Worm (Caenorhabditis elegans) whole organism, late embryonic: ENCODE results near the gene unc-1.

ENCODE experiments used
- C08G9.2 ChIP-seq: sonication (generic microtip); optimal IDR thresholded peaks from 2 replicates; lab custom pipeline; 2016; ENCODE audit warnings: mild to moderate bottlenecking, missing genetic modification characterization, moderate library complexity, missing compliant biosample characterization
- C38D4.7 ChIP-seq: fragments of 200-800 bp; sonication (Bioruptor generic); optimal IDR thresholded peaks from 2 replicates; lab custom pipeline; 2018; ENCODE audit warnings: mild to moderate bottlenecking, missing genetic modification characterization, moderate library complexity, missing compliant biosample characterization
- F13H6.1 ChIP-seq: sonication (generic microtip); optimal IDR thresholded peaks from 2 replicates; lab custom pipeline; 2016; ENCODE audit warnings: missing genetic modification characterization, missing compliant biosample characterization
- K02D7.2 ChIP-seq: sonication (generic microtip); optimal IDR thresholded peaks from 2 replicates; lab custom pipeline; 2017; ENCODE audit warnings: mild to moderate bottlenecking, missing genetic modification characterization, missing compliant biosample characterization
- K09A11.1 ChIP-seq: sonication (generic microtip); optimal IDR thresholded peaks from 2 replicates; lab custom pipeline; 2017; ENCODE audit warnings: antibody characterized with exemption, mild to moderate bottlenecking, missing genetic modification characterization, missing compliant biosample characterization; ENCODE audit not compliant: insufficient read depth
- T23F11.4 ChIP-seq: fragments of 200-800 bp; sonication (Bioruptor generic); optimal IDR thresholded peaks from 2 replicates; lab custom pipeline; 2018; ENCODE audit warnings: mild to moderate bottlenecking, missing genetic modification characterization, missing compliant biosample characterization
- Y22D7AL.16 ChIP-seq: sonication (generic microtip); optimal IDR thresholded peaks from 2 replicates; lab custom pipeline; 2016; ENCODE audit warnings: missing genetic modification characterization, missing compliant biosample characterization
- ahr-1 ChIP-seq: sonication (generic microtip); optimal IDR thresholded peaks from 2 replicates; lab custom pipeline; 2016; ENCODE audit warnings: missing genetic modification characterization, missing compliant biosample characterization
- ceh-14 ChIP-seq: sonication (generic microtip); optimal IDR thresholded peaks from 2 replicates; lab custom pipeline; 2016; ENCODE audit warnings: missing genotype, missing genetic modification characterization, missing compliant biosample characterization
- ceh-18 ChIP-seq: sonication (generic microtip); optimal IDR thresholded peaks from 2 replicates; lab custom pipeline; 2016; ENCODE audit warnings: missing genetic modification characterization, missing compliant biosample characterization
- ceh-19 ChIP-seq: fragments of 200-800 bp; sonication (Bioruptor generic); optimal IDR thresholded peaks from 2 replicates; lab custom pipeline; 2018; ENCODE audit warnings: mild to moderate bottlenecking, missing genetic modification characterization, missing compliant biosample characterization
- ceh-2 ChIP-seq: sonication (generic microtip); optimal IDR thresholded peaks from 2 replicates; lab custom pipeline; 2016; ENCODE audit warnings: missing genotype, missing genetic modification characterization, missing compliant biosample characterization
- ceh-22 ChIP-seq: sonication (generic microtip); optimal IDR thresholded peaks from 2 replicates; lab custom pipeline; 2017; ENCODE audit warnings: missing biosample characterization, missing genetic modification characterization
- ceh-24 ChIP-seq: sonication (generic microtip); optimal IDR thresholded peaks from 2 replicates; lab custom pipeline; 2016; ENCODE audit warnings: mild to moderate bottlenecking, missing genetic modification characterization, missing compliant biosample characterization
- ceh-31 ChIP-seq: sonication (generic microtip); optimal IDR thresholded peaks from 2 replicates; lab custom pipeline; 2016; ENCODE audit warnings: missing genetic modification characterization, missing compliant biosample characterization
- ceh-45 ChIP-seq: fragments of 200-800 bp; sonication (Bioruptor generic); IDR thresholded peaks from 2 replicates; pipeline ENCODE4 v1.3.6; 2022; ENCODE audit warnings: missing genetic modification reagents, missing genetic modification characterization, missing compliant biosample characterization
- ceh-48 ChIP-seq: sonication (generic microtip); optimal IDR thresholded peaks from 2 replicates; lab custom pipeline; 2016; ENCODE audit warnings: missing genetic modification characterization, inconsistent platforms, missing compliant biosample characterization
- ceh-6 ChIP-seq: fragments of 200-800 bp; sonication (Bioruptor generic); optimal IDR thresholded peaks from 2 replicates; lab custom pipeline; 2018; ENCODE audit warnings: mild to moderate bottlenecking, missing genetic modification characterization, missing compliant biosample characterization
- ceh-9 ChIP-seq: sonication (generic microtip); optimal IDR thresholded peaks from 2 replicates; lab custom pipeline; 2016; ENCODE audit warnings: mild to moderate bottlenecking, missing genetic modification characterization, inconsistent platforms, missing compliant biosample characterization
- che-1 ChIP-seq: sonication (generic microtip); optimal IDR thresholded peaks from 2 replicates; lab custom pipeline; 2016; ENCODE audit warnings: mild to moderate bottlenecking, missing genetic modification characterization, missing compliant biosample characterization
- dve-1 ChIP-seq: sonication (generic microtip); optimal IDR thresholded peaks from 2 replicates; lab custom pipeline; 2017; ENCODE audit warnings: antibody characterized with exemption, mild to moderate bottlenecking, missing genetic modification characterization, missing compliant biosample characterization
- elt-2 ChIP-seq: sonication (generic microtip); optimal IDR thresholded peaks from 2 replicates; lab custom pipeline; 2016; ENCODE audit warnings: missing genetic modification reagents, missing genetic modification characterization, missing compliant biosample characterization
- elt-4 ChIP-seq: sonication (generic microtip); optimal IDR thresholded peaks from 2 replicates; lab custom pipeline; 2016; ENCODE audit warnings: missing genetic modification characterization, missing compliant biosample characterization
- ets-4 ChIP-seq: sonication (generic microtip); optimal IDR thresholded peaks from 2 replicates; lab custom pipeline; 2016; ENCODE audit warnings: missing genetic modification characterization, missing compliant biosample characterization
- fax-1 ChIP-seq: sonication (generic microtip); optimal IDR thresholded peaks from 2 replicates; lab custom pipeline; 2016; ENCODE audit warnings: missing genotype, missing genetic modification characterization, missing compliant biosample characterization
- fkh-10 ChIP-seq: fragments of 150-350 bp; optimal IDR thresholded peaks from 2 replicates; lab custom pipeline; 2014; ENCODE audit warnings: missing biosample characterization, missing genetic modification reagents, missing genetic modification characterization
- gmeb-2 ChIP-seq: sonication (generic microtip); optimal IDR thresholded peaks from 2 replicates; lab custom pipeline; 2016; ENCODE audit warnings: missing genetic modification characterization, inconsistent platforms, missing compliant biosample characterization
- hlh-15 ChIP-seq: sonication (generic microtip); optimal IDR thresholded peaks from 2 replicates; lab custom pipeline; 2016; ENCODE audit warnings: missing genetic modification characterization, missing compliant biosample characterization
- hlh-30 ChIP-seq: sonication (generic microtip); optimal IDR thresholded peaks from 2 replicates; lab custom pipeline; 2017; ENCODE audit warnings: antibody characterized with exemption, missing genetic modification characterization, missing compliant biosample characterization; ENCODE audit not compliant: insufficient read depth
- hlh-6 ChIP-seq: sonication (generic microtip); optimal IDR thresholded peaks from 2 replicates; lab custom pipeline; 2016; ENCODE audit warnings: missing genotype, missing genetic modification characterization, missing compliant biosample characterization
- hlh-8 ChIP-seq: sonication (generic microtip); optimal IDR thresholded peaks from 2 replicates; lab custom pipeline; 2016; ENCODE audit warnings: missing genotype, missing genetic modification characterization, missing compliant biosample characterization
- nhr-232 ChIP-seq: sonication (generic microtip); optimal IDR thresholded peaks from 2 replicates; lab custom pipeline; 2016; ENCODE audit warnings: missing genetic modification characterization, missing compliant biosample characterization
- pag-3 ChIP-seq: sonication (generic microtip); optimal IDR thresholded peaks from 2 replicates; lab custom pipeline; 2016; ENCODE audit warnings: missing compliant biosample characterization, missing genetic modification characterization, borderline replicate concordance
- pat-9 ChIP-seq: fragments of 200-800 bp; sonication (Bioruptor generic); optimal IDR thresholded peaks from 2 replicates; lab custom pipeline; 2018; ENCODE audit warnings: mild to moderate bottlenecking, missing genetic modification characterization, moderate library complexity, missing compliant biosample characterization
- pax-1 ChIP-seq: fragments of 150-350 bp; optimal IDR thresholded peaks from 2 replicates; lab custom pipeline; 2014; ENCODE audit warnings: missing biosample characterization, missing genetic modification characterization
- pha-2 ChIP-seq: sonication (generic microtip); optimal IDR thresholded peaks from 2 replicates; lab custom pipeline; 2017; ENCODE audit warnings: mild to moderate bottlenecking, missing genetic modification characterization, missing compliant biosample characterization
- pha-4 ChIP-seq: fragments of 150-350 bp; optimal IDR thresholded peaks from 2 replicates; lab custom pipeline; 2018; ENCODE audit warnings: missing biosample characterization, missing genetic modification reagents, missing genetic modification characterization
- sdc-2 ChIP-seq: sonication (generic microtip); optimal IDR thresholded peaks from 2 replicates; lab custom pipeline; 2016; ENCODE audit warnings: missing genotype, missing genetic modification characterization, missing compliant biosample characterization
- sox-2 ChIP-seq: fragments of 200-800 bp; sonication (Bioruptor generic); IDR thresholded peaks from 2 replicates; pipeline ENCODE4 v1.3.6; 2022; ENCODE audit warnings: missing genetic modification reagents, missing genetic modification characterization, missing compliant biosample characterization
- sox-4 ChIP-seq: sonication (generic microtip); optimal IDR thresholded peaks from 2 replicates; lab custom pipeline; 2017; ENCODE audit warnings: mild to moderate bottlenecking, missing genetic modification characterization, inconsistent platforms, missing compliant biosample characterization
- syd-9 ChIP-seq: sonication (generic microtip); optimal IDR thresholded peaks from 2 replicates; lab custom pipeline; 2016; ENCODE audit warnings: mild to moderate bottlenecking, missing genetic modification characterization, moderate library complexity, missing compliant biosample characterization
- tbx-2 ChIP-seq: sonication (generic microtip); optimal IDR thresholded peaks from 2 replicates; lab custom pipeline; 2016; ENCODE audit warnings: missing genetic modification characterization, missing compliant biosample characterization
- unc-42 ChIP-seq: sonication (generic microtip); optimal IDR thresholded peaks from 2 replicates; lab custom pipeline; 2016; ENCODE audit warnings: missing genotype, missing genetic modification characterization, missing compliant biosample characterization
- unc-55 ChIP-seq: sonication (generic microtip); optimal IDR thresholded peaks from 2 replicates; lab custom pipeline; 2017; ENCODE audit warnings: missing biosample characterization, missing genetic modification reagents, missing genetic modification characterization
- unc-86 ChIP-seq: sonication (generic microtip); optimal IDR thresholded peaks from 2 replicates; lab custom pipeline; 2016; ENCODE audit warnings: missing genetic modification characterization, missing compliant biosample characterization

Gene unc-1

ce11 chrX:1018586-1018985, 43.7 kb downstream of the unc-1 start (continued):
- TF ChIP-seq ceh-22 (tag; lab: Kevin White, UChicago) (no peak), unc-55 (GFP tag; lab: Kevin White, UChicago) (no peak), ceh-48 (no peak), che-1 (tag; lab: Kevin White, UChicago) (no peak), K02D7.2 (no peak), elt-4 (tag; lab: Kevin White, UChicago) (no peak), unc-42 (tag; lab: Kevin White, UChicago) (peak; percentile 99), ceh-6 (GFP tag; lab: Kevin White, UChicago) (no peak), ahr-1 (tag; lab: Kevin White, UChicago) (no peak), ceh-2 (tag; lab: Kevin White, UChicago) (no peak), pat-9 (tag; lab: Kevin White, UChicago) (no peak), hlh-15 (tag; lab: Kevin White, UChicago) (no peak), ets-4 (tag; lab: Kevin White, UChicago) (no peak), pag-3 (peak; percentile 13), sox-4 (tag; lab: Kevin White, UChicago) (no peak), pha-4 (tag; lab: Kevin White, UChicago) (no peak), pha-2 (no peak), ceh-24 (no peak), ceh-14 (peak; percentile 47), sdc-2 (tag; lab: Kevin White, UChicago) (peak; percentile 20), C08G9.2 (tag; lab: Kevin White, UChicago) (peak; percentile 25), T23F11.4 (GFP tag; lab: Kevin White, UChicago) (no peak), dve-1 (tag; lab: Kevin White, UChicago) (no peak), pax-1 (tag; lab: Kevin White, UChicago) (no peak), elt-2 (tag; lab: Kevin White, UChicago) (no peak), tbx-2 (peak; percentile 40), ceh-18 (peak; percentile 17), nhr-232 (tag; lab: Kevin White, UChicago) (no peak), fax-1 (tag; lab: Kevin White, UChicago) (no peak), hlh-8 (no peak), ceh-9 (tag; lab: Kevin White, UChicago) (no peak), fkh-10 (GFP tag; lab: Kevin White, UChicago) (peak; percentile 40), ceh-45 (GFP tag; lab: Robert Waterston, UW) (no peak), C38D4.7 (GFP tag; lab: Kevin White, UChicago) (no peak), unc-86 (no peak), Y22D7AL.16 (tag; lab: Kevin White, UChicago) (no peak), hlh-6 (no peak), ceh-31 (tag; lab: Kevin White, UChicago) (peak; percentile 75), ceh-19 (GFP tag; lab: Kevin White, UChicago) (peak; percentile 28), K09A11.1 (tag; lab: Kevin White, UChicago) (no peak), syd-9 (tag; lab: Kevin White, UChicago) (no peak), sox-2 (GFP tag; lab: Robert Waterston, UW) (no peak), hlh-30 (no peak), F13H6.1 (tag; lab: Kevin White, UChicago) (no peak), gmeb-2 (tag; lab: Kevin White, UChicago) (no peak)
- TF ChIP-seq, all 69 proteins: peak for 13
